Worm (Caenorhabditis elegans) whole organism, L4 larva: Measurements from ENCODE around the gene Y57E12AL.2.

Experiments used
- Y75B8A.6 ChIP-seq: fragments of 200-800 bp; sonication (Bioruptor generic); IDR thresholded peaks from 2 replicates; pipeline ENCODE4 v1.3.6; 2022; ENCODE audit warnings: missing genetic modification reagents, missing genetic modification characterization, missing compliant biosample characterization
- ctbp-1 ChIP-seq: fragments of 200-800 bp; sonication (Bioruptor generic); IDR thresholded peaks from 2 replicates; pipeline ENCODE4 v1.3.6; 2022; ENCODE audit warnings: missing genetic modification reagents, missing genetic modification characterization, missing compliant biosample characterization
- dve-1 ChIP-seq: sonication (generic microtip); optimal IDR thresholded peaks from 2 replicates; lab custom pipeline; 2017; ENCODE audit warnings: antibody characterized with exemption, mild to moderate bottlenecking, missing genetic modification characterization, missing compliant biosample characterization; ENCODE audit not compliant: insufficient read depth
- egl-27 ChIP-seq: sonication (generic microtip); optimal IDR thresholded peaks from 3 replicates; lab custom pipeline; 2017; ENCODE audit warnings: missing biosample characterization, missing genetic modification reagents, missing genetic modification characterization
- fkh-10 ChIP-seq: fragments of 150-350 bp; optimal IDR thresholded peaks from 2 replicates; lab custom pipeline; 2014; ENCODE audit warnings: missing biosample characterization, missing genetic modification reagents, missing genetic modification characterization
- hif-1 ChIP-seq, 2 experiments: sonication (generic microtip); optimal IDR thresholded peaks; 2 replicates each; lab custom pipeline; 2016 to 2017; ENCODE audit warnings: missing compliant biosample characterization in 2 of 2, missing genetic modification characterization in 2 of 2, missing genetic modification reagents in 2 of 2, missing genotype in 2 of 2, mild to moderate bottlenecking in 1 of 2
- lin-15B ChIP-seq: fragments of 150-350 bp; sonication (generic microtip); optimal IDR thresholded peaks from 3 replicates; lab custom pipeline; 2014; ENCODE audit warnings: missing biosample characterization, missing genetic modification characterization
- mdl-1 ChIP-seq, 2 experiments: fragments of 150-350 bp in 1 of 2; sonication (generic microtip) in 1 of 2; optimal IDR thresholded peaks; 2 replicates each; lab custom pipeline; 2014 to 2017; ENCODE audit warnings: missing biosample characterization in 2 of 2, missing genetic modification characterization in 2 of 2
- unc-130 ChIP-seq: sonication (generic microtip); optimal IDR thresholded peaks from 2 replicates; lab custom pipeline; 2016; ENCODE audit warnings: missing genetic modification reagents, missing genetic modification characterization, missing compliant biosample characterization

- no peak for TF ChIP-seq Y75B8A.6
- TF ChIP-seq unc-130, result no peak
- no peak for TF ChIP-seq dve-1 (tag; lab: Kevin White, UChicago)
- no peak for TF ChIP-seq mdl-1 (tag; optimal IDR thresholded peaks at IDR 0.05; lab: Kevin White, UChicago)
- no peak for TF ChIP-seq ctbp-1 (GFP tag; lab: Robert Waterston, UW)
- TF ChIP-seq egl-27 (tag; lab: Kevin White, UChicago), result no peak
- TF ChIP-seq hif-1 (tag; optimal IDR thresholded peaks at IDR 0.05; lab: Kevin White, UChicago), result no peak
- TF ChIP-seq lin-15B (tag; lab: Kevin White, UChicago), result no peak
- no peak for TF ChIP-seq fkh-10 (GFP tag; lab: Kevin White, UChicago)
These were observed 21.4 kb upstream of the Y57E12AL.2 start, which contains the start of gene twk-11 for ce11 chrV:7036475-7036874.
